Worm (Caenorhabditis elegans) whole organism, early embryonic: ENCODE results near the gene cdh-10.

Experiments
- flt-1 ChIP-seq: fragments of 200-800 bp; sonication (Bioruptor generic); IDR thresholded peaks from 2 replicates; pipeline ENCODE4 v1.3.6; 2022; ENCODE audit warnings: missing genetic modification characterization, missing compliant biosample characterization
- hmbx-1 ChIP-seq: sonication (generic microtip); optimal IDR thresholded peaks from 2 replicates; lab custom pipeline; 2016; ENCODE audit warnings: mild to moderate bottlenecking, missing genetic modification characterization, missing compliant biosample characterization
- sea-1 ChIP-seq: fragments of 200-800 bp; sonication (Bioruptor generic); conservative IDR thresholded peaks from 2 replicates; pipeline ENCODE4 v1.3.6; 2022; ENCODE audit warnings: missing genetic modification characterization, missing compliant biosample characterization

DNA sequence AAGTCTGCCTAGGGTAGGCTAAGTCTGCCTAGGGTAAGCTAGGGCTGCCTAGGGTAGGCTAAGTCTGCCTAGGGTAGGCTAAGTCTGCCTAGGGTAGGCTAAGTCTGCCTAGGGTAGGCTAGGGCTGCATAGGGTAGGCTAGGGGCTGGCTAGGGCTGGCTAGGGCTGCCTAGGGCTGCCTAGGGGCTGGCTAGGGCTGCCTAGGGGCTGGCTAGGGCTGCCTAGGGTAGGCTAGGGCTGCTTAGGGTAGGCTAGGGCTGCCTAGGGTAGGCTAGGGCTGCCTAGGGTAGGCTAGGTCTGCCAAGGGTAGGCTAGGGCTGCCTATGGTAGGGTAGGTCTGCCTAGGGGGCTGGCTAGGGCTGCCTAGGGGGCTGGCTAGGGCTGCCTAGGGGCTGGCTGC is 64.9 kb downstream of the cdh-10 start:
- TF ChIP-seq sea-1 (no peak; the same call in 1 of the 2 replicates), hmbx-1 (no peak), flt-1 (GFP tag; lab: Robert Waterston, UW) (no peak)
